Worm (Caenorhabditis elegans): ENCODE data around the gene T26G10.5.

The T26G10.5 gene

ce11 chrIII:9450933-9451332, 24.7 kb upstream of the T26G10.5 start (continued):
- no peak for TF ChIP-seq fkh-6 (tag; optimal IDR thresholded peaks at IDR 0.05)
- TF ChIP-seq odd-2 (tag; optimal IDR thresholded peaks at IDR 0.05) = no peak
- TF ChIP-seq dmd-4 (tag; optimal IDR thresholded peaks at IDR 0.05; ENCODE audit: borderline replicate concordance) = no peak
- TF ChIP-seq lim-6 (tag; optimal IDR thresholded peaks at IDR 0.05) = no peak
- no peak for TF ChIP-seq lin-11 (tag; optimal IDR thresholded peaks at IDR 0.05)
- TF ChIP-seq madf-2 (tag; optimal IDR thresholded peaks at IDR 0.05) = no peak
- TF ChIP-seq elt-4 (tag; optimal IDR thresholded peaks at IDR 0.05) = no peak
- TF ChIP-seq pat-9 (tag; optimal IDR thresholded peaks at IDR 0.05) = no peak
- no peak for TF ChIP-seq tbx-7 (tag; optimal IDR thresholded peaks at IDR 0.05)
- no peak for TF ChIP-seq ets-4 (tag; optimal IDR thresholded peaks at IDR 0.05)
- no peak for TF ChIP-seq K09A11.1 (tag; optimal IDR thresholded peaks at IDR 0.05; ENCODE audit: insufficient read depth)
- TF ChIP-seq gmeb-2 (tag; optimal IDR thresholded peaks at IDR 0.05) = no peak
- no peak for TF ChIP-seq npax-4 (tag; optimal IDR thresholded peaks at IDR 0.05)
- TF ChIP-seq K02D7.2 (tag; optimal IDR thresholded peaks at IDR 0.05) = no peak
- TF ChIP-seq pax-1 (tag; optimal IDR thresholded peaks at IDR 0.05) = no peak
- TF ChIP-seq che-1 (tag; optimal IDR thresholded peaks at IDR 0.05) = no peak
- TF ChIP-seq sox-2 (GFP tag; IDR thresholded peaks at IDR 0.05) = peak; percentile 10; the same call in 1 of the 2 replicates
- no peak for TF ChIP-seq hlh-15 (tag; optimal IDR thresholded peaks at IDR 0.05)
- no peak for TF ChIP-seq hlh-8 (tag; optimal IDR thresholded peaks at IDR 0.05)
- TF ChIP-seq T23F11.4 (GFP tag; optimal IDR thresholded peaks at IDR 0.05) = no peak
- peak; percentile 55 for TF ChIP-seq unc-42 (tag; optimal IDR thresholded peaks at IDR 0.05)
- TF ChIP-seq eyg-1 (tag; optimal IDR thresholded peaks at IDR 0.05) = no peak
- TF ChIP-seq ceh-18 (tag; optimal IDR thresholded peaks at IDR 0.05) = no peak
- peak; percentile 93 for TF ChIP-seq hlh-30 (tag; optimal IDR thresholded peaks at IDR 0.05; ENCODE audit: insufficient read depth)
- no peak for TF ChIP-seq ceh-19 (GFP tag; optimal IDR thresholded peaks at IDR 0.05)
- TF ChIP-seq ceh-2 (tag; optimal IDR thresholded peaks at IDR 0.05) = no peak
- TF ChIP-seq pag-3 (tag; optimal IDR thresholded peaks at IDR 0.05; ENCODE audit: borderline replicate concordance) = no peak
- peak; percentile 15 for TF ChIP-seq tbx-2 (tag; optimal IDR thresholded peaks at IDR 0.05)
- no peak for TF ChIP-seq ceh-6 (GFP tag; optimal IDR thresholded peaks at IDR 0.05)
- no peak for TF ChIP-seq syd-9 (tag; optimal IDR thresholded peaks at IDR 0.05)
- TF ChIP-seq pha-4 (tag; optimal IDR thresholded peaks at IDR 0.05) = no peak
- no peak for TF ChIP-seq unc-86 (tag; optimal IDR thresholded peaks at IDR 0.05)
- TF ChIP-seq ceh-14 (tag; optimal IDR thresholded peaks at IDR 0.05) = peak; percentile 19
- peak; percentile 41 for TF ChIP-seq nfya-1 (tag; optimal IDR thresholded peaks at IDR 0.05)
- TF ChIP-seq ceh-30 (tag; optimal IDR thresholded peaks at IDR 0.05) = no peak
- TF ChIP-seq Y22D7AL.16 (tag; optimal IDR thresholded peaks at IDR 0.05) = no peak
- TF ChIP-seq ref-2 (tag; optimal IDR thresholded peaks at IDR 0.05) = peak; percentile 51
- no peak for TF ChIP-seq ceh-24 (tag; optimal IDR thresholded peaks at IDR 0.05)
- TF ChIP-seq F13H6.1 (tag; optimal IDR thresholded peaks at IDR 0.05) = no peak
- TF ChIP-seq C38D4.7 (GFP tag; optimal IDR thresholded peaks at IDR 0.05) = no peak
- no peak for TF ChIP-seq pha-2 (tag; optimal IDR thresholded peaks at IDR 0.05)
- TF ChIP-seq ceh-9 (tag; optimal IDR thresholded peaks at IDR 0.05) = no peak

ce11 chrIII:9449831-9450230, 23.6 kb upstream of the T26G10.5 start, which contains the start of gene F54C8.6:
TSS of gene F54C8.6 (minus strand) at chrIII:9449931.
- TF ChIP-seq pqm-1 (tag; optimal IDR thresholded peaks at IDR 0.05) (no peak), ceh-31 (tag; optimal IDR thresholded peaks at IDR 0.05) (no peak), fkh-10 (GFP tag; optimal IDR thresholded peaks at IDR 0.05) (no peak), ceh-6 (GFP tag; optimal IDR thresholded peaks at IDR 0.05) (no peak), ceh-24 (tag; optimal IDR thresholded peaks at IDR 0.05) (no peak), lim-6 (tag; optimal IDR thresholded peaks at IDR 0.05) (no peak)
